Worm (Caenorhabditis elegans) whole organism, young adult: ENCODE measurements around the gene scl-13.

Experiments
- B0261.1 ChIP-seq: sonication (generic microtip); optimal IDR thresholded peaks from 2 replicates; lab custom pipeline; 2016; ENCODE audit warnings: mild to moderate bottlenecking, missing genetic modification characterization, moderate library complexity, missing compliant biosample characterization
- Y95B8A.8 ChIP-seq: fragments of 200-800 bp; sonication (Bioruptor generic); IDR thresholded peaks from 2 replicates; pipeline ENCODE4 v1.3.6; 2022; ENCODE audit warnings: missing genetic modification reagents, missing genetic modification characterization, missing compliant biosample characterization
- ZK185.1 ChIP-seq: sonication (generic microtip); optimal IDR thresholded peaks from 2 replicates; lab custom pipeline; 2016; ENCODE audit warnings: mild to moderate bottlenecking, missing genetic modification characterization, missing compliant biosample characterization; ENCODE audit not compliant: poor library complexity, severe bottlenecking
- ama-1 ChIP-seq, 3 experiments: fragments of 150-350 bp in 1 of 3; sonication (generic microtip) in 2 of 3; optimal IDR thresholded peaks; 2 replicates each; lab custom pipeline; 2014 to 2018; ENCODE audit warnings: missing biosample characterization in 2 of 3, missing genetic modification characterization in 2 of 3, missing genetic modification reagents in 2 of 3
- bed-1 ChIP-seq: fragments of 200-800 bp; sonication (Bioruptor generic); IDR thresholded peaks from 2 replicates; pipeline ENCODE4 v1.3.6; 2022; ENCODE audit warnings: missing genetic modification reagents, missing genetic modification characterization, missing compliant biosample characterization
- bed-2 ChIP-seq: fragments of 200-800 bp; sonication (Bioruptor generic); IDR thresholded peaks from 2 replicates; pipeline ENCODE4 v1.3.6; 2022; ENCODE audit warnings: missing genetic modification reagents, missing genetic modification characterization, missing compliant biosample characterization
- cebp-2 ChIP-seq: fragments of 200-800 bp; sonication (Bioruptor generic); IDR thresholded peaks from 2 replicates; pipeline ENCODE4 v1.3.6; 2022; ENCODE audit warnings: missing genetic modification characterization, missing compliant biosample characterization
- ceh-100 ChIP-seq: fragments of 200-800 bp; sonication (Bioruptor generic); IDR thresholded peaks from 2 replicates; pipeline ENCODE4 v1.3.6; 2022; ENCODE audit warnings: missing genetic modification reagents, missing genetic modification characterization, missing compliant biosample characterization
- ceh-91 ChIP-seq: fragments of 200-800 bp; sonication (Bioruptor generic); IDR thresholded peaks from 2 replicates; pipeline ENCODE4 v1.3.6; 2022; ENCODE audit warnings: missing genetic modification reagents, missing genetic modification characterization, missing compliant biosample characterization
- ekl-4 ChIP-seq: fragments of 200-800 bp; sonication (Bioruptor generic); IDR thresholded peaks from 2 replicates; pipeline ENCODE4 v1.3.6; 2022; ENCODE audit warnings: missing genetic modification reagents, missing genetic modification characterization, missing compliant biosample characterization
- ets-4 ChIP-seq: fragments of 200-800 bp; sonication (Bioruptor generic); optimal IDR thresholded peaks from 2 replicates; lab custom pipeline; 2018; ENCODE audit warnings: mild to moderate bottlenecking, missing genetic modification characterization, missing compliant biosample characterization
- gei-17 ChIP-seq: fragments of 200-800 bp; sonication (Bioruptor generic); optimal IDR thresholded peaks from 2 replicates; lab custom pipeline; 2018; ENCODE audit warnings: mild to moderate bottlenecking, missing genetic modification characterization, missing compliant biosample characterization
- him-1 ChIP-seq: sonication (generic microtip); optimal IDR thresholded peaks from 2 replicates; lab custom pipeline; 2016; ENCODE audit warnings: missing genotype, missing genetic modification reagents, missing genetic modification characterization, missing compliant biosample characterization
- hlh-26 ChIP-seq: fragments of 200-800 bp; sonication (Bioruptor generic); conservative IDR thresholded peaks from 2 replicates; pipeline ENCODE4 v1.3.6; 2022; ENCODE audit warnings: missing genetic modification reagents, missing genetic modification characterization, missing compliant biosample characterization
- hrde-1 ChIP-seq: sonication (generic microtip); optimal IDR thresholded peaks from 2 replicates; lab custom pipeline; 2016; ENCODE audit warnings: missing genetic modification characterization, mild to moderate bottlenecking, missing compliant biosample characterization, moderate library complexity, missing genotype, missing genetic modification reagents, borderline replicate concordance
- hsf-1 ChIP-seq: fragments of 200-800 bp; sonication (Bioruptor generic); IDR thresholded peaks from 2 replicates; pipeline ENCODE4 v1.3.6; 2022; ENCODE audit warnings: missing genetic modification reagents, missing genetic modification characterization, missing compliant biosample characterization
- lag-1 ChIP-seq: fragments of 200-800 bp; sonication (Bioruptor generic); IDR thresholded peaks from 2 replicates; pipeline ENCODE4 v1.3.6; 2022; ENCODE audit warnings: missing genetic modification reagents, missing genetic modification characterization, missing compliant biosample characterization
- let-607 ChIP-seq, 2 experiments: fragments of 200-800 bp in 1 of 2; sonication (Bioruptor generic) in 1 of 2; sonication (generic microtip) in 1 of 2; optimal IDR thresholded peaks; 2 replicates each; lab custom pipeline; 2016 to 2018; ENCODE audit warnings: mild to moderate bottlenecking in 2 of 2, missing compliant biosample characterization in 2 of 2, missing genetic modification characterization in 2 of 2, moderate library complexity in 2 of 2, missing genotype in 1 of 2
- lin-26 ChIP-seq: fragments of 200-800 bp; sonication (Bioruptor generic); IDR thresholded peaks from 2 replicates; pipeline ENCODE4 v1.3.6; 2022; ENCODE audit warnings: missing genetic modification reagents, missing genetic modification characterization, missing compliant biosample characterization
- lin-54 ChIP-seq: fragments of 200-800 bp; sonication (Bioruptor generic); optimal IDR thresholded peaks from 2 replicates; lab custom pipeline; 2018; ENCODE audit warnings: mild to moderate bottlenecking, missing genetic modification characterization, missing compliant biosample characterization
- lsy-27 ChIP-seq: sonication (generic microtip); optimal IDR thresholded peaks from 2 replicates; lab custom pipeline; 2017; ENCODE audit warnings: missing genetic modification characterization, mild to moderate bottlenecking, missing compliant biosample characterization, antibody characterized with exemption, missing genotype, borderline replicate concordance; ENCODE audit not compliant: insufficient read depth
- madf-10 ChIP-seq: sonication (generic microtip); optimal IDR thresholded peaks from 2 replicates; lab custom pipeline; 2016; ENCODE audit warnings: mild to moderate bottlenecking, missing genetic modification characterization, missing compliant biosample characterization
- madf-6 ChIP-seq: fragments of 200-800 bp; sonication (Bioruptor generic); IDR thresholded peaks from 2 replicates; pipeline ENCODE4 v1.3.6; 2022; ENCODE audit warnings: missing genetic modification reagents, missing genetic modification characterization, missing compliant biosample characterization
- mcd-1 ChIP-seq: fragments of 200-800 bp; sonication (Bioruptor generic); IDR thresholded peaks from 2 replicates; pipeline ENCODE4 v1.3.6; 2022; ENCODE audit warnings: missing genetic modification reagents, missing genetic modification characterization, missing compliant biosample characterization
- nhr-120 ChIP-seq: fragments of 200-800 bp; sonication (Bioruptor generic); IDR thresholded peaks from 2 replicates; pipeline ENCODE4 v1.3.6; 2022; ENCODE audit warnings: missing genetic modification characterization, missing compliant biosample characterization
- nhr-179 ChIP-seq: sonication (generic microtip); optimal IDR thresholded peaks from 2 replicates; lab custom pipeline; 2016; ENCODE audit warnings: mild to moderate bottlenecking, missing genetic modification characterization, missing compliant biosample characterization
- nhr-27 ChIP-seq: fragments of 200-800 bp; sonication (Bioruptor generic); optimal IDR thresholded peaks from 2 replicates; lab custom pipeline; 2018; ENCODE audit warnings: mild to moderate bottlenecking, missing genetic modification characterization, moderate library complexity, missing compliant biosample characterization
- rec-8 ChIP-seq, 2 experiments: sonication (generic microtip); optimal IDR thresholded peaks; 2 replicates each; lab custom pipeline; 2016; ENCODE audit warnings: mild to moderate bottlenecking in 2 of 2, missing genetic modification characterization in 2 of 2, missing genetic modification reagents in 2 of 2, missing genotype in 2 of 2, missing biosample characterization in 1 of 2, missing compliant biosample characterization in 1 of 2, moderate library complexity in 1 of 2
- sptf-2 ChIP-seq: fragments of 200-800 bp; sonication (Bioruptor generic); optimal IDR thresholded peaks from 2 replicates; lab custom pipeline; 2018; ENCODE audit warnings: mild to moderate bottlenecking, missing genetic modification characterization, missing compliant biosample characterization
- tbx-9 ChIP-seq: sonication (generic microtip); optimal IDR thresholded peaks from 2 replicates; lab custom pipeline; 2016; ENCODE audit warnings: borderline replicate concordance, missing genetic modification characterization, inconsistent platforms, missing compliant biosample characterization
- xnd-1 ChIP-seq: sonication (generic microtip); optimal IDR thresholded peaks from 2 replicates; lab custom pipeline; 2016; ENCODE audit warnings: missing genotype, missing genetic modification reagents, missing genetic modification characterization, missing compliant biosample characterization
- zim-3 ChIP-seq: sonication (generic microtip); optimal IDR thresholded peaks from 2 replicates; lab custom pipeline; 2017; ENCODE audit warnings: mild to moderate bottlenecking, missing genetic modification characterization, moderate library complexity, missing compliant biosample characterization
- ztf-6 ChIP-seq: fragments of 200-800 bp; sonication (Bioruptor generic); IDR thresholded peaks from 2 replicates; pipeline ENCODE4 v1.3.6; 2022; ENCODE audit warnings: missing genetic modification reagents, missing genetic modification characterization, missing compliant biosample characterization

The scl-13 gene

ce11 chrV:3810035-3810434 lies 1.4 kb downstream of the scl-13 start:
- TF ChIP-seq mcd-1 (GFP tag; lab: Robert Waterston, UW) (no peak), xnd-1 (tag; lab: Kevin White, UChicago) (no peak), ZK185.1 (tag; lab: Kevin White, UChicago) (no peak), ztf-6 (GFP tag; lab: Robert Waterston, UW) (no peak), bed-2 (no peak), nhr-120 (GFP tag; lab: Robert Waterston, UW) (no peak), nhr-179 (tag; lab: Kevin White, UChicago) (no peak), ets-4 (GFP tag; lab: Kevin White, UChicago) (no peak)

- no peak for TF ChIP-seq ceh-100 (GFP tag; lab: Robert Waterston, UW)
- no peak for TF ChIP-seq him-1 (tag; lab: Kevin White, UChicago)
These were observed 3.1 kb downstream of the scl-13 start, which contains the start of gene srw-6 for ce11 chrV:3808336-3808735. Gene srw-6, plus strand, starts transcription at chrV:3808636.

- no peak for TF ChIP-seq ekl-4 (GFP tag; lab: Robert Waterston, UW)
- no peak for TF ChIP-seq let-607 (tag; optimal IDR thresholded peaks at IDR 0.05; lab: Kevin White, UChicago)
- TF ChIP-seq lsy-27 (tag; lab: Kevin White, UChicago): no peak
- no peak for TF ChIP-seq hlh-26 (GFP tag; lab: Robert Waterston, UW)
- TF ChIP-seq xnd-1 (tag; lab: Kevin White, UChicago): no peak
- no peak for TF ChIP-seq cebp-2
- TF ChIP-seq lin-54 (GFP tag; lab: Kevin White, UChicago): no peak
- TF ChIP-seq, all 124 proteins: peak for 0
These were observed 3.6 kb downstream of the scl-13 start for ce11 chrV:3807846-3808245.

- TF ChIP-seq ama-1 (optimal IDR thresholded peaks at IDR 0.05; lab: Kevin White, UChicago) (no peak), ama-1 (GFP tag; optimal IDR thresholded peaks at IDR 0.05; lab: Kevin White, UChicago) (no peak), sptf-2 (no peak), mcd-1 (GFP tag; lab: Robert Waterston, UW) (no peak), zim-3 (no peak), bed-1 (GFP tag; lab: Robert Waterston, UW) (no peak), lin-26 (GFP tag; lab: Robert Waterston, UW) (no peak), Y95B8A.8 (no peak), B0261.1 (tag; lab: Kevin White, UChicago) (no peak), gei-17 (GFP tag; lab: Kevin White, UChicago) (no peak), madf-10 (tag; lab: Kevin White, UChicago) (no peak), nhr-27 (tag; lab: Kevin White, UChicago) (no peak), ceh-91 (GFP tag; lab: Robert Waterston, UW) (no peak), hrde-1 (tag; lab: Kevin White, UChicago) (no peak), rec-8 (tag; optimal IDR thresholded peaks at IDR 0.05; lab: Kevin White, UChicago) (no peak), madf-6 (GFP tag; lab: Robert Waterston, UW) (no peak), lag-1 (GFP tag; lab: Robert Waterston, UW) (no peak), tbx-9 (tag; lab: Kevin White, UChicago) (no peak), hsf-1 (GFP tag; lab: Robert Waterston, UW) (no peak)
These were observed 5.5 kb downstream of the scl-13 start, which contains the start of gene srw-7 for ce11 chrV:3805961-3806360. Gene srw-7, plus strand, starts transcription at chrV:3806261.
